Fruit fly (Drosophila melanogaster): Measurements from ENCODE around the gene Gclm.

dm6 chr3R:22666449-22667283 is 19.6 kb downstream of the Gclm start:
- TF ChIP-seq CG8478 (optimal IDR thresholded peaks at IDR 0.05) (no peak), usp (GFP tag; optimal IDR thresholded peaks at IDR 0.05) (no peak), psq (optimal IDR thresholded peaks at IDR 0.05) (no peak), pan (optimal IDR thresholded peaks at IDR 0.05) (no peak), Dll (optimal IDR thresholded peaks at IDR 0.05) (no peak), EcR (GFP tag; optimal IDR thresholded peaks at IDR 0.05) (no peak)

Measured in whole organism.